Worm (Caenorhabditis elegans): ENCODE measurements around the gene bgal-2.

DNA sequence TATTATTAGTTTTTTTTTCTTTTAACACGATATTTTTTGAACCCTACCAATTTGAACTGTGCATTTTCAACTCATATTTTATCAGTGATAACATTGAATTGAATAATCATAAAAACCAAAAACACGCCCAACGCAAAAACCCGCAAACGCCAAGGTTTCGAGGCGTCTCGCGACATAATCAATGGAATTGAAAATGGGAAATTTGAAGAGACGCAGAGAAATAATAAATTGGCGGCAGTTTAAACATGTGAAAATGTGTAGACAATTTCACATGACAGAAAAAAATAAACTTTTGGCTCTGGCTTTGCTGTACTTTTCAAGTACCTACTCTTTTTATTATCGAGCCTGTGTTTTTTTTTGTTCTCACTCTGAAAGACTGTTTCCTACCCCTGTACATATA lies 20.6 kb downstream of the bgal-2 start:
- TF ChIP-seq rnt-1 (tag; optimal IDR thresholded peaks at IDR 0.05) (peak; percentile 61), hpl-2 (GFP tag; optimal IDR thresholded peaks at IDR 0.05) (no peak), fos-1 (tag; optimal IDR thresholded peaks at IDR 0.05) (no peak), fkh-10 (GFP tag; optimal IDR thresholded peaks at IDR 0.05) (no peak), mep-1 (tag; optimal IDR thresholded peaks at IDR 0.05) (peak; percentile 56), lsy-2 (tag; optimal IDR thresholded peaks at IDR 0.05) (peak; percentile 47 to 72), elt-3 (tag; optimal IDR thresholded peaks at IDR 0.05) (peak in 1 of 6 experiments; percentile 23), pqm-1 (tag; optimal IDR thresholded peaks at IDR 0.05) (no peak), nhr-77 (tag; optimal IDR thresholded peaks at IDR 0.05) (peak; percentile 10), zag-1 (tag; optimal IDR thresholded peaks at IDR 0.05) (no peak), aha-1 (tag; optimal IDR thresholded peaks at IDR 0.05) (no peak)

Measured in whole organism, L1 larva.